Worm (Caenorhabditis elegans): Measurements from ENCODE around the gene clec-147.

- no peak for TF ChIP-seq unc-130 (tag; optimal IDR thresholded peaks at IDR 0.05)
- no peak for TF ChIP-seq nhr-28 (tag; optimal IDR thresholded peaks at IDR 0.05)
- no peak for TF ChIP-seq nhr-237 (tag; optimal IDR thresholded peaks at IDR 0.05)
- no peak for TF ChIP-seq fos-1 (tag; optimal IDR thresholded peaks at IDR 0.05)
- TF ChIP-seq hlh-17 (GFP tag; optimal IDR thresholded peaks at IDR 0.05; ENCODE audit: borderline replicate concordance) = no peak
- TF ChIP-seq snpc-4 (tag; optimal IDR thresholded peaks at IDR 0.05) = no peak
- no peak for TF ChIP-seq C34B4.2 (tag; optimal IDR thresholded peaks at IDR 0.05)
- TF ChIP-seq blmp-1 (tag; optimal IDR thresholded peaks at IDR 0.05) = no peak
- TF ChIP-seq mab-9 (GFP tag; IDR thresholded peaks at IDR 0.05) = no peak
- TF ChIP-seq tbx-2 (tag; optimal IDR thresholded peaks at IDR 0.05) = no peak
- no peak for TF ChIP-seq swsn-7 (tag; optimal IDR thresholded peaks at IDR 0.05)
Observed at ce11 chrII:14582206-14582605, 44.6 kb upstream of the clec-147 start, which contains the start of gene C01G12.3.

Data from whole organism, L1 larva.